Fruit fly (Drosophila melanogaster): Measurements from ENCODE around the gene RpL14.
A peak's percentile ranks its signal among the peaks of the same experiment; 100 is the strongest.

Gene RpL14

DNA sequence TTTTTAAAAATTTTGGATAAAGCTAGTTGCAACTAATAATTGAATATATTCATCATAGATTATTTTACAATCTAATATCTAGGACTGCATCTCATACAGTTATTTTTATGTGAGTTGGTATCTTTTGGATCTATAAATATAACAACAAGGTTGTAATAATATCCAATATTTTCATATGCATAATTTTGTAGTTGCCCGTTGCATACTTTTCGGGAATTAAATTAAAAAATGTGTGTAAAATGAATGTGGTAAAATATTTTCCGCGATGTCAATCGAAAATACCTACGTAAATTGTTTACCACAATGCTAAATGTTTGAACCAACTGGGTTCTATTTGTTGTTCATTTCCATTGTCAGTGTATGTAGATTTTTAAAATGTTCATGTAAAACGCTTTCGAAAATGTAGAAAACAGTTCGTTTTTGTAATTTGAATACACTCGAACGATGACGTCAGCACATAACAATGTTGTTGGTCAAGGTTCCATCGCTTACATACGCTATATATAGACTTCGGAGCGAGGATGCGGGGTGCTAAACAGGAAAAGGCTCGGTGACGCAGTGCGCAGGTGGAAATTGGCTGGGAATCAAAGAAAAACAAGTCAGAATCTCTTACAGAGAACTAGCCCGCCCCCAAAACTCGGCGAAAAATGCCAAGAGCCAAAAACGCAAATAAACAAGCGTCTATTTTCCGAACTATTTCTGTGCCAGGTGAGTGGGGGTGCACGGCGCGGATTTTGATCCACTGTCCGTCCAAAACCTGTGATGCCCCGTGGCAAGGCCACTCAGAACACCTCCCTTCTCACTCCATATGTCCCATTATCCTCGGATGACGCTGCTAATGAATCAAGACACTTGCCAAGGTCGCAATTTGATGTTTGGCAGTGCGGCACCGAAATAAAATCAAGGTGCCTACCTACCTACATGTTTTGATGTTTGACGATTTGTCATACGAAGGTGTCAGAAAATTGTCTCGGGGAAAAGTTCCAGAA is 27.3 kb downstream of the RpL14 start:
- TF ChIP-seq CG14711 (tag; optimal IDR thresholded peaks at IDR 0.05) (no peak), CG5204 (GFP tag; optimal IDR thresholded peaks at IDR 0.05) (peak; percentile 11), CG12768 (GFP tag; optimal IDR thresholded peaks at IDR 0.05) (no peak), cic (GFP tag; optimal IDR thresholded peaks at IDR 0.05) (no peak), Hr96 (GFP tag; optimal IDR thresholded peaks at IDR 0.05) (peak; percentile 37), kay (GFP tag; ENCODE audit: borderline replicate concordance) (peak; percentile 60), Mnt (GFP tag; optimal IDR thresholded peaks at IDR 0.05) (peak; percentile 43), CG11617 (GFP tag; optimal IDR thresholded peaks at IDR 0.05) (peak; percentile 80), CG7101 (tag; optimal IDR thresholded peaks at IDR 0.05) (peak; percentile 33)

DNA sequence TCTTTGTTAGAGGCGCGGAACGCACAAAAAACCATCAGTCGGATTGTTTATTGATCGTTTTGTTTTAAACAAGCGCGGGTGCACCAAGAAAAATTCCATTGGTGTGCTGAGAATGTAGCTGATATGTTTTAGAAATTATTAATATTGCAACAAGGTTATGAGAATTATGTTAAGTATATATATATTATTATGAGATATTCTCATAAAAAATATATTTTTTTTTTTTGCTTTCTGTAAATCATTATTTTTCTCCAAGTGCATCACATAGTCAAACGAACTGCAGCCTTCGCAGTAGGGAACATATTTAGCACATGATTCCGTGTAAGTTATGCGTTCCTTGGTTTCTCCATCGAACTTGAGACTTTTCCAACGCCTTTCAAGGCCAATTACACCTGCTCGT is 28.2 kb downstream of the RpL14 start:
- TF ChIP-seq CG12768 (GFP tag; optimal IDR thresholded peaks at IDR 0.05) (no peak), CG7045 (GFP tag; optimal IDR thresholded peaks at IDR 0.05) (no peak), CG1620 (GFP tag; optimal IDR thresholded peaks at IDR 0.05) (no peak), Clk (GFP tag; optimal IDR thresholded peaks at IDR 0.05) (no peak), bab1 (GFP tag; optimal IDR thresholded peaks at IDR 0.05) (no peak), kay (GFP tag; ENCODE audit: borderline replicate concordance) (no peak), pad (GFP tag; optimal IDR thresholded peaks at IDR 0.05) (no peak), Hr96 (GFP tag; optimal IDR thresholded peaks at IDR 0.05) (no peak), cic (GFP tag; optimal IDR thresholded peaks at IDR 0.05) (no peak), Crg-1 (GFP tag; optimal IDR thresholded peaks at IDR 0.05) (no peak), Mnt (GFP tag; optimal IDR thresholded peaks at IDR 0.05) (no peak)

DNA sequence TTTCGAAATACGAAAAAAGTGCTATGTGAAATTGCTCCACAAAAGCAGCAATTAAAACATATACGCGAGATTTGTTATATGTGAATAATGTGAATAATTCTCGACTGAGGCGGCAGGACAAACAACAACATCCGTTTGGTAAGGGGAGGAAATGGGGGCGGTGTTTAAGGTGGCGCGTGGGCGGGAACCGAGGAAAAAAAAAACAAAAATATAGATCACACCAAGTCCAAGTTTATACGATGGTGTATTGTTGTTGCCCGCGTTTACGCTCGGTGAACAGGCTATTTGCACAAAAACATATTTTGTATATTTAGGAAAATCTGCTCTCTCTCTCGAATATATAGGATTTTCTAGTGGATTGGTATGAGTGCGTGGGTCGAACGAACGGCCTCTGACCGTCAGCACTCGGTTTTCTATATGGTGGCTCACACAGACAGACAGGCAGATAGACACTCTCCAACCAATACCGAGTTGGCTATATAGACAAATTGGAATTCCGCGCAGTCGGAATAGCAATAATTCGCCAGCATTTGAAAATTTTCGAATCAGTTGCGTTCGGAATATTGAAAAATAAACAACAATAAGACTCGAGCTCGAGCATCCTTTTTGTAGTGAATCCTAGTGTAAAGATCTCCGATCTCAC is 29.0 kb downstream of the RpL14 start:
- TF ChIP-seq CG7045 (GFP tag; optimal IDR thresholded peaks at IDR 0.05) (no peak), Crg-1 (GFP tag; optimal IDR thresholded peaks at IDR 0.05) (no peak), kay (GFP tag; ENCODE audit: borderline replicate concordance) (peak; percentile 38)

DNA sequence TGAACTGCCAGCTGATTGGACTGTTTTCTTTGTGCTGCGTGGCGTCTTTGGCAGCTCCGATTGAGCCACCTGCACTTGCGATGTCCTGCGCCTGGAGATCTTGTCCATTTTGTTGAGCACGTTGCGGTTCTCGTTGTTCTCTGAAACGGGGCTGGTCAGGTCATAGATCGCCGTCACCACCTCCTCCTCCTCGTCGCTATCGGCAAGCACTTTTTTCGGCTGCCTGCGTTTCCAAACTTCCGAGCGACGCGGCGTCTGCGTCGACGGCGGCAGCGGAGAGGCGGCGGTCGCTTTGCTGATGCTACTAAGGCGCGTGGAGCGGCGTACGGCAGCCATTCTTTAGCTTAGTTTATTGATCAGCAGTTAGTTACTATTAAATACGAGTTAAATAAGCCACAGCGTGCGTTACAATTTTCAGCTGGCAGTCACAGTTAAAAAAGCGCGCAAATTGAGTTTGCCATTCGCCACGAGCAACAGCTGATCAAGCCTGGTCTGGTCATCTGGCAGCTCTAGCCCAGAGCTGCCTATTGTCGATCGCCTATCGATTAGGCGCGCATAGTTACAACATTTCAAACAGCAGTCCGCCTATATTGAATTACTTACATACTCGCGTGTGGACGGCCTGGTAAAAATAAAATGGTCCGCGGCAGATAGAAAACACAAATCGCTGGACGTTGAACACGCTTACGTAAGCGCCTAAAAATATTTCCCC is 33.0 kb downstream of the RpL14 start, which contains the start of gene Cdc6:
Cdc6 (minus strand) TSS at position 456 of the 712 bp plus-strand sequence.
- TF ChIP-seq cnc (optimal IDR thresholded peaks at IDR 0.05), result no peak
- TF ChIP-seq CG14711 (tag; optimal IDR thresholded peaks at IDR 0.05), result no peak
- TF ChIP-seq tj (GFP tag; optimal IDR thresholded peaks at IDR 0.05), result no peak
- no peak for TF ChIP-seq CG1620 (GFP tag; optimal IDR thresholded peaks at IDR 0.05)
- no peak for TF ChIP-seq Clk (GFP tag; optimal IDR thresholded peaks at IDR 0.05)
- peak; percentile 24 for TF ChIP-seq bab1 (GFP tag; optimal IDR thresholded peaks at IDR 0.05)
- TF ChIP-seq CG11617 (GFP tag; optimal IDR thresholded peaks at IDR 0.05), result no peak

DNA sequence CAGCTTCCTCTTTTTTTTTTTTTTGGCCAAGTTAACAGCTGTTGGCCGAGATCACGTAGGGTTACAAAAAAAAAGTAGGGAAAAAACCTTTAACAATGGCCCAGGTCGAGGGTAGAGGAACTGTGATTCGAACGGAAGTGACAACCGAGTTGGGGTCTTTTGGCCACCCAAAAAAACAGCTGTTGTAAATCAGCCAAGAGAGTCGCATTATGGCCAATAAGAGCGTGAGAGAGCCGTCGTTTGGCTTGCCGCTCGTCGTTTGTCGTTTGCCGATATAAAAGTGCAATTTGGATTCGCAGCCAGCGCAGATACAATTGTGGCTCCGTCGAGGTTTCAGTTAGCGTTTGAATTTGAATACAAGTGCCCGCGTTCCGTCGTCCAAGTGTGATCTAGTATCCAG is 39.3 kb downstream of the RpL14 start, which contains the start of gene Cpr66D:
Cpr66D (plus strand) TSS at position 301 of the 400 bp plus-strand sequence.
- TF ChIP-seq Clk (GFP tag; optimal IDR thresholded peaks at IDR 0.05), result no peak
- no peak for TF ChIP-seq CG5204 (GFP tag; optimal IDR thresholded peaks at IDR 0.05)
- no peak for TF ChIP-seq tj (GFP tag; optimal IDR thresholded peaks at IDR 0.05)
- TF ChIP-seq kay (GFP tag; ENCODE audit: borderline replicate concordance), result no peak
- no peak for TF ChIP-seq Hr96 (GFP tag; optimal IDR thresholded peaks at IDR 0.05)
- TF ChIP-seq toe (GFP tag; optimal IDR thresholded peaks at IDR 0.05), result no peak
- TF ChIP-seq CG33017 (tag; optimal IDR thresholded peaks at IDR 0.05), result no peak
- TF ChIP-seq pad (GFP tag; optimal IDR thresholded peaks at IDR 0.05), result no peak
- TF ChIP-seq ovo (GFP tag; optimal IDR thresholded peaks at IDR 0.05), result no peak
- TF ChIP-seq CG12768 (GFP tag; optimal IDR thresholded peaks at IDR 0.05), result no peak
- TF ChIP-seq bab1 (GFP tag; optimal IDR thresholded peaks at IDR 0.05), result no peak
- TF ChIP-seq cic (GFP tag; optimal IDR thresholded peaks at IDR 0.05), result no peak
- no peak for TF ChIP-seq CG7101 (tag; optimal IDR thresholded peaks at IDR 0.05)
- no peak for TF ChIP-seq CG7045 (GFP tag; optimal IDR thresholded peaks at IDR 0.05)
- TF ChIP-seq CG11617 (GFP tag; optimal IDR thresholded peaks at IDR 0.05), result no peak
- TF ChIP-seq Crg-1 (GFP tag; optimal IDR thresholded peaks at IDR 0.05), result no peak

- TF ChIP-seq CG33017 (tag; optimal IDR thresholded peaks at IDR 0.05), result no peak
- TF ChIP-seq Crg-1 (GFP tag; optimal IDR thresholded peaks at IDR 0.05), result no peak
- no peak for TF ChIP-seq CG5204 (GFP tag; optimal IDR thresholded peaks at IDR 0.05)
- no peak for TF ChIP-seq Hr96 (GFP tag; optimal IDR thresholded peaks at IDR 0.05)
- TF ChIP-seq CG11617 (GFP tag; optimal IDR thresholded peaks at IDR 0.05), result no peak
- TF ChIP-seq pad (GFP tag; optimal IDR thresholded peaks at IDR 0.05), result no peak
- no peak for TF ChIP-seq ovo (GFP tag; optimal IDR thresholded peaks at IDR 0.05)
- no peak for TF ChIP-seq CG1620 (GFP tag; optimal IDR thresholded peaks at IDR 0.05)
- no peak for TF ChIP-seq Mnt (GFP tag; optimal IDR thresholded peaks at IDR 0.05)
- no peak for TF ChIP-seq CG12768 (GFP tag; optimal IDR thresholded peaks at IDR 0.05)
- no peak for TF ChIP-seq CG7045 (GFP tag; optimal IDR thresholded peaks at IDR 0.05)
- TF ChIP-seq cic (GFP tag; optimal IDR thresholded peaks at IDR 0.05), result no peak
- TF ChIP-seq Clk (GFP tag; optimal IDR thresholded peaks at IDR 0.05), result no peak
- no peak for TF ChIP-seq tj (GFP tag; optimal IDR thresholded peaks at IDR 0.05)
- no peak for TF ChIP-seq toe (GFP tag; optimal IDR thresholded peaks at IDR 0.05)
- no peak for TF ChIP-seq kay (GFP tag; ENCODE audit: borderline replicate concordance)
- no peak for TF ChIP-seq bab1 (GFP tag; optimal IDR thresholded peaks at IDR 0.05)
- TF ChIP-seq cnc (optimal IDR thresholded peaks at IDR 0.05), result no peak
- no peak for TF ChIP-seq CG7101 (tag; optimal IDR thresholded peaks at IDR 0.05)
These were observed 40.2 kb downstream of the RpL14 start for dm6 chr3L:8641049-8641448.

Data from whole organism, adult.